Worm (Caenorhabditis elegans) whole organism, L2 larva: ENCODE measurements around the gene asp-2.

Source experiments
- skn-1 ChIP-seq: sonication (generic microtip); optimal IDR thresholded peaks from 2 replicates; lab custom pipeline; 2017; ENCODE audit warnings: missing biosample characterization, missing genetic modification characterization
- snpc-4 ChIP-seq: fragments of 150-350 bp; optimal IDR thresholded peaks from 2 replicates; lab custom pipeline; 2014; ENCODE audit warnings: missing biosample characterization, missing genetic modification characterization
- zag-1 ChIP-seq: fragments of 150-350 bp; optimal IDR thresholded peaks from 2 replicates; lab custom pipeline; 2014; ENCODE audit warnings: missing biosample characterization, missing genetic modification characterization

DNA sequence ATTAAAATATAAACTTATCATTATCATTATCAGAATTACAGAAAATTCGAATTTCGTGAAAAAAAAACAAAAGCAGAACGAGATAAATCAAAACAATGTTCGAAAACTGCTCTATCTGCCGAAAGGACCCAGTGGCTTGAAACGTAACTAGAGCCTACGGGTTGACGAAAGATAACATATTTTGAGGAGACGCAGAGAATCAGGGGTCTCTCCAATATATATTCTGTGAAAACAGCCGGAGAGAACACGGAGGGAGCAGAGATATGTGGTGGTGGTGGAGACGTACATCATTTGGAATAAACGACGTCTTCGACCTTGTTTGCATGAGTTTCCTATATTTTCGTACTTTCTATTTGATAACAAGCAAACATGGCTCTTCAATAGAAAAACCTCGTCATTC lies 6.0 kb downstream of the asp-2 start:
- TF ChIP-seq snpc-4 (tag; lab: Kevin White, UChicago), result no peak
- TF ChIP-seq skn-1 (tag; lab: Kevin White, UChicago), result no peak
- TF ChIP-seq zag-1 (tag; lab: Kevin White, UChicago), result no peak
